Fruit fly (Drosophila melanogaster) whole organism, wandering third instar larva: Measurements from ENCODE around the gene emei.
A peak's percentile ranks its signal among the peaks of the same experiment; 100 is the strongest.

Experiments used
- Dfd ChIP-seq: fragments of >200 bp; optimal IDR thresholded peaks from 2 replicates; lab custom pipeline; 2017; ENCODE audit warnings: missing biosample characterization, missing genetic modification characterization
- HLH106 ChIP-seq: fragments of 200-800 bp; optimal IDR thresholded peaks from 3 replicates; lab custom pipeline; 2019; ENCODE audit warnings: missing biosample characterization, mild to moderate bottlenecking, missing genetic modification characterization, moderate library complexity
- Jra ChIP-seq: sonication (Bioruptor generic); optimal IDR thresholded peaks from 2 replicates; lab custom pipeline; 2016; ENCODE audit warnings: missing biosample characterization, missing genetic modification characterization
- Myc ChIP-seq: fragments of >200 bp; optimal IDR thresholded peaks from 2 replicates; lab custom pipeline; 2017
- Rel ChIP-seq, 2 experiments: fragments of 200-800 bp; sonication (Bioruptor generic) in 1 of 2; optimal IDR thresholded peaks; 2 replicates in 1 of 2; 3 replicates in 1 of 2; lab custom pipeline; 2016 to 2019; ENCODE audit warnings: mild to moderate bottlenecking in 2 of 2, missing biosample characterization in 2 of 2, missing genetic modification characterization in 2 of 2, moderate library complexity in 1 of 2
- brk ChIP-seq: fragments of 200-800 bp; sonication (Bioruptor generic); optimal IDR thresholded peaks from 2 replicates; lab custom pipeline; 2016; ENCODE audit warnings: missing biosample characterization, mild to moderate bottlenecking, missing genetic modification characterization
- ey ChIP-seq: fragments of 200-800 bp; sonication (Bioruptor generic); optimal IDR thresholded peaks from 2 replicates; lab custom pipeline; 2016; ENCODE audit warnings: missing biosample characterization, missing genetic modification characterization
- h ChIP-seq: fragments of 200-800 bp; sonication (Bioruptor generic); optimal IDR thresholded peaks from 3 replicates; lab custom pipeline; 2016; ENCODE audit warnings: missing biosample characterization, mild to moderate bottlenecking, missing genetic modification characterization
- psq ChIP-seq: fragments of 200-800 bp; sonication (Bioruptor generic); optimal IDR thresholded peaks from 3 replicates; lab custom pipeline; 2017; ENCODE audit warnings: missing biosample characterization, mild to moderate bottlenecking, missing genetic modification characterization, moderate library complexity
- usp ChIP-seq: fragments of >200 bp; optimal IDR thresholded peaks from 2 replicates; lab custom pipeline; 2017; ENCODE audit warnings: missing biosample characterization, missing genetic modification characterization

DNA sequence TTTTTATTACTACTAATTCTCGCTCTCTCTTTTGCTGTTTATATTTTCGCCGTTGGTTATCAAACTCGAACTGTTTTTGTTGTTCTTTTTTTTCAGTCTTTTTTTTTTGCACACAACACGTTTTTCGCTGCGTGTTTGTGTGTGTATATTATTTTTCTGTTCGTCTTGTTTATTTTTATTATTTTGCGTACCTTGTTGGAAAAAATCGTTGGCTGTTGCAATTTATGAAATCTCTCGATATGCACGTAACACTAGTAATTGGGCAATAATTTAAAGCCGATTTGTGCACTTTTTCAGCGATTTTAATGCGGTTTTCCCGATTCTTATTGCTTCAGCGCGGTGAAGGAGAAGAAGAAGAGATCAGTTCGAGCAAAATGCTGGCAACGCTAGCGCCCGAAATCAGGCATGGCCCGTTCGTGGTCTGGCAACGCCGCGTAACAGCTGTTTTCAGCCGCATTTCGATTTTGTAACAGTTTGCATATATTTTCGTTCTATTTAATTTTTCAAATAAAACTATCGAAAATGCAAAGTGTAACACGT is 11.0 kb downstream of the emei start, which contains the start of the genes FoxK and mRpL2:
- TF ChIP-seq ey (GFP tag; lab: Kevin White, UChicago) (no peak), HLH106 (tag; lab: Kevin White, UChicago) (peak; percentile 25), brk (GFP tag; lab: Kevin White, UChicago) (peak; percentile 37), Myc (lab: Kevin White, UChicago) (peak; percentile 9), psq (peak; percentile 55), h (no peak), Rel (GFP tag; optimal IDR thresholded peaks at IDR 0.05; lab: Kevin White, UChicago) (peak; percentile 87), Rel (tag; optimal IDR thresholded peaks at IDR 0.05; lab: Kevin White, UChicago) (peak; percentile 78), Dfd (GFP tag; lab: Kevin White, UChicago) (no peak), usp (GFP tag; lab: Kevin White, UChicago) (no peak), Jra (peak; percentile 14)
